Worm (Caenorhabditis elegans) whole organism, L4/young adult: Measurements from ENCODE around the gene R151.1.

Source experiments
- dao-5 ChIP-seq: sonication (generic microtip); optimal IDR thresholded peaks from 2 replicates; lab custom pipeline; 2016; ENCODE audit warnings: missing genotype, missing genetic modification characterization, moderate library complexity, missing compliant biosample characterization
- him-1 ChIP-seq: sonication (generic microtip); optimal IDR thresholded peaks from 2 replicates; lab custom pipeline; 2016; ENCODE audit warnings: missing genotype, missing genetic modification reagents, missing genetic modification characterization, missing compliant biosample characterization

- no peak for TF ChIP-seq him-1
- no peak for TF ChIP-seq dao-5 (tag; lab: Kevin White, UChicago)
Observed at ce11 chrIII:7221103-7221502, 4.8 kb downstream of the R151.1 start.
